Worm (Caenorhabditis elegans) whole organism, late embryonic: ENCODE data around the gene H39E20.1.

Experiments used
- hlh-13 ChIP-seq: fragments of 200-800 bp; sonication (Bioruptor generic); optimal IDR thresholded peaks from 2 replicates; lab custom pipeline; 2018; ENCODE audit warnings: mild to moderate bottlenecking, missing genetic modification characterization, missing compliant biosample characterization
- hlh-15 ChIP-seq: sonication (generic microtip); optimal IDR thresholded peaks from 2 replicates; lab custom pipeline; 2016; ENCODE audit warnings: missing genetic modification characterization, missing compliant biosample characterization
- lin-11 ChIP-seq: fragments of 200-800 bp; sonication (Bioruptor generic); optimal IDR thresholded peaks from 2 replicates; lab custom pipeline; 2018; ENCODE audit warnings: mild to moderate bottlenecking, missing genetic modification characterization, missing compliant biosample characterization
- nfya-1 ChIP-seq: sonication (generic microtip); optimal IDR thresholded peaks from 2 replicates; lab custom pipeline; 2017; ENCODE audit warnings: missing genetic modification characterization, mild to moderate bottlenecking, missing compliant biosample characterization, antibody characterized with exemption, moderate library complexity
- pha-2 ChIP-seq: sonication (generic microtip); optimal IDR thresholded peaks from 2 replicates; lab custom pipeline; 2017; ENCODE audit warnings: mild to moderate bottlenecking, missing genetic modification characterization, missing compliant biosample characterization
- ref-2 ChIP-seq: sonication (generic microtip); optimal IDR thresholded peaks from 2 replicates; lab custom pipeline; 2016; ENCODE audit warnings: missing genetic modification characterization, missing compliant biosample characterization
- sdc-2 ChIP-seq: sonication (generic microtip); optimal IDR thresholded peaks from 2 replicates; lab custom pipeline; 2016; ENCODE audit warnings: missing genotype, missing genetic modification characterization, missing compliant biosample characterization
- sox-4 ChIP-seq: sonication (generic microtip); optimal IDR thresholded peaks from 2 replicates; lab custom pipeline; 2017; ENCODE audit warnings: mild to moderate bottlenecking, missing genetic modification characterization, inconsistent platforms, missing compliant biosample characterization
- tbx-2 ChIP-seq: sonication (generic microtip); optimal IDR thresholded peaks from 2 replicates; lab custom pipeline; 2016; ENCODE audit warnings: missing genetic modification characterization, missing compliant biosample characterization
- unc-3 ChIP-seq, 2 experiments: fragments of 200-800 bp in 1 of 2; sonication (Bioruptor generic) in 1 of 2; sonication (generic microtip) in 1 of 2; conservative IDR thresholded peaks in 1 of 2; optimal IDR thresholded peaks in 1 of 2; 2 replicates each; pipeline versions ENCODE4 v1.3.6 to Lab custom; 2016 to 2022; ENCODE audit warnings: missing compliant biosample characterization in 2 of 2, missing genetic modification characterization in 2 of 2, missing genetic modification reagents in 1 of 2
- unc-42 ChIP-seq: sonication (generic microtip); optimal IDR thresholded peaks from 2 replicates; lab custom pipeline; 2016; ENCODE audit warnings: missing genotype, missing genetic modification characterization, missing compliant biosample characterization

ce11 chrX:1367416-1367815, 30.0 kb downstream of the H39E20.1 start, which contains the start of gene dgn-2:
- TF ChIP-seq hlh-15 = no peak
- TF ChIP-seq sox-4 (tag; lab: Kevin White, UChicago) = no peak
- TF ChIP-seq ref-2 (tag; lab: Kevin White, UChicago) = no peak
- TF ChIP-seq nfya-1 = no peak
- TF ChIP-seq sdc-2 (tag; lab: Kevin White, UChicago) = no peak
- no peak for TF ChIP-seq hlh-13 (GFP tag; lab: Kevin White, UChicago)
- no peak for TF ChIP-seq unc-42 (tag; lab: Kevin White, UChicago)
- TF ChIP-seq tbx-2 (tag; lab: Kevin White, UChicago) = no peak
- TF ChIP-seq unc-3 (GFP tag; conservative IDR thresholded peaks at IDR 0.05; lab: Robert Waterston, UW) = no peak
- no peak for TF ChIP-seq unc-3 (tag; optimal IDR thresholded peaks at IDR 0.05; lab: Kevin White, UChicago)
- no peak for TF ChIP-seq pha-2
- no peak for TF ChIP-seq lin-11
